Worm (Caenorhabditis elegans) whole organism, L3 larva: ENCODE results near the gene C05C10.2.

Source experiments
- R02D3.7 ChIP-seq: fragments of 150-350 bp; optimal IDR thresholded peaks from 2 replicates; lab custom pipeline; 2014; ENCODE audit warnings: missing biosample characterization, missing genetic modification characterization
- ZK546.5 ChIP-seq: sonication (generic microtip); optimal IDR thresholded peaks from 2 replicates; lab custom pipeline; 2017; ENCODE audit warnings: missing biosample characterization, missing genetic modification characterization
- aly-2 ChIP-seq: fragments of 150-350 bp; optimal IDR thresholded peaks from 2 replicates; lab custom pipeline; 2014; ENCODE audit warnings: missing biosample characterization, missing genetic modification characterization
- ama-1 ChIP-seq: fragments of 150-350 bp; optimal IDR thresholded peaks from 2 replicates; lab custom pipeline; 2018
- ceh-82 ChIP-seq: fragments of 150-350 bp; optimal IDR thresholded peaks from 2 replicates; lab custom pipeline; 2014; ENCODE audit warnings: missing biosample characterization, missing genetic modification characterization
- daf-12 ChIP-seq: fragments of 150-350 bp; optimal IDR thresholded peaks from 2 replicates; lab custom pipeline; 2014; ENCODE audit warnings: missing biosample characterization, missing genetic modification reagents, missing genetic modification characterization
- elt-2 ChIP-seq: sonication (generic microtip); optimal IDR thresholded peaks from 2 replicates; lab custom pipeline; 2016; ENCODE audit warnings: missing genetic modification reagents, mild to moderate bottlenecking, missing genetic modification characterization, missing compliant biosample characterization
- elt-3 ChIP-seq, 3 experiments: fragments of 150-350 bp in 1 of 3; sonication (generic microtip) in 2 of 3; optimal IDR thresholded peaks; 2 replicates in 2 of 3; 4 replicates in 1 of 3; lab custom pipeline; 2014 to 2017; ENCODE audit warnings: missing biosample characterization in 3 of 3, missing genetic modification characterization in 3 of 3
- eor-1 ChIP-seq, 2 experiments: fragments of 150-350 bp; optimal IDR thresholded peaks; 2 replicates each; lab custom pipeline; 2014 to 2018; ENCODE audit warnings: missing biosample characterization in 2 of 2, missing genetic modification characterization in 2 of 2
- fkh-10 ChIP-seq: sonication (generic microtip); optimal IDR thresholded peaks from 2 replicates; lab custom pipeline; 2017; ENCODE audit warnings: missing biosample characterization, missing genetic modification reagents, missing genetic modification characterization
- fos-1 ChIP-seq: fragments of 150-350 bp; optimal IDR thresholded peaks from 2 replicates; lab custom pipeline; 2014; ENCODE audit warnings: missing biosample characterization, missing genetic modification characterization
- lin-39 ChIP-seq: fragments of 150-350 bp; optimal IDR thresholded peaks from 2 replicates; lab custom pipeline; 2018; ENCODE audit warnings: missing biosample characterization, missing genetic modification reagents, missing genetic modification characterization
- lsy-12 ChIP-seq: sonication (generic microtip); optimal IDR thresholded peaks from 2 replicates; lab custom pipeline; 2016; ENCODE audit warnings: mild to moderate bottlenecking, missing genetic modification characterization, missing compliant biosample characterization
- mml-1 ChIP-seq: fragments of 150-350 bp; sonication (generic microtip); optimal IDR thresholded peaks from 3 replicates; lab custom pipeline; 2014; ENCODE audit warnings: missing biosample characterization, missing genetic modification characterization
- nhr-11 ChIP-seq: fragments of 150-350 bp; optimal IDR thresholded peaks from 2 replicates; lab custom pipeline; 2014; ENCODE audit warnings: missing biosample characterization, missing genetic modification characterization
- nhr-12 ChIP-seq: fragments of 150-350 bp; optimal IDR thresholded peaks from 2 replicates; lab custom pipeline; 2014; ENCODE audit warnings: missing biosample characterization, missing genetic modification characterization
- nhr-23 ChIP-seq: fragments of 150-350 bp; optimal IDR thresholded peaks from 2 replicates; lab custom pipeline; 2014; ENCODE audit warnings: missing biosample characterization, missing genetic modification reagents, missing genetic modification characterization
- nhr-237 ChIP-seq: fragments of 150-350 bp; optimal IDR thresholded peaks from 2 replicates; lab custom pipeline; 2014; ENCODE audit warnings: missing biosample characterization, missing genetic modification characterization
- nhr-25 ChIP-seq: sonication (generic microtip); optimal IDR thresholded peaks from 2 replicates; lab custom pipeline; 2017; ENCODE audit warnings: missing biosample characterization, missing genetic modification characterization
- nhr-43 ChIP-seq: sonication (generic microtip); optimal IDR thresholded peaks from 2 replicates; lab custom pipeline; 2016; ENCODE audit warnings: mild to moderate bottlenecking, missing genetic modification characterization, missing compliant biosample characterization; ENCODE audit not compliant: poor library complexity, severe bottlenecking
- nhr-67 ChIP-seq: fragments of 150-350 bp; optimal IDR thresholded peaks from 2 replicates; lab custom pipeline; 2014; ENCODE audit warnings: missing biosample characterization, missing genetic modification characterization
- nhr-77 ChIP-seq: fragments of 150-350 bp; optimal IDR thresholded peaks from 2 replicates; lab custom pipeline; 2014; ENCODE audit warnings: missing biosample characterization, missing genetic modification characterization
- pha-4 ChIP-seq: fragments of 150-350 bp; optimal IDR thresholded peaks from 2 replicates; lab custom pipeline; 2014; ENCODE audit warnings: missing biosample characterization, missing genetic modification reagents, missing genetic modification characterization
- pqm-1 ChIP-seq: fragments of 150-350 bp; optimal IDR thresholded peaks from 2 replicates; lab custom pipeline; 2017; ENCODE audit warnings: missing biosample characterization, missing genetic modification characterization, inconsistent platforms
- sea-2 ChIP-seq: fragments of 150-350 bp; sonication (generic microtip); optimal IDR thresholded peaks from 4 replicates; lab custom pipeline; 2014; ENCODE audit warnings: missing biosample characterization, missing genetic modification reagents, missing genetic modification characterization
- tbx-2 ChIP-seq: sonication (generic microtip); optimal IDR thresholded peaks from 2 replicates; lab custom pipeline; 2016; ENCODE audit warnings: mild to moderate bottlenecking, missing genetic modification characterization, missing compliant biosample characterization
- unc-62 ChIP-seq: fragments of 150-350 bp; sonication (generic microtip); optimal IDR thresholded peaks from 4 replicates; lab custom pipeline; 2014; ENCODE audit warnings: missing biosample characterization, missing genetic modification reagents, missing genetic modification characterization
- zag-1 ChIP-seq: fragments of 150-350 bp; optimal IDR thresholded peaks from 2 replicates; lab custom pipeline; 2014; ENCODE audit warnings: missing biosample characterization, missing genetic modification characterization
- ztf-11 ChIP-seq: fragments of 150-350 bp; optimal IDR thresholded peaks from 2 replicates; lab custom pipeline; 2014; ENCODE audit warnings: missing biosample characterization, missing genetic modification characterization
- ztf-4 ChIP-seq: fragments of 150-350 bp; optimal IDR thresholded peaks from 2 replicates; lab custom pipeline; 2014; ENCODE audit warnings: missing biosample characterization, missing genetic modification characterization

Gene C05C10.2

ce11 chrII:9931476-9931875 lies 9.5 kb downstream of the C05C10.2 start, which contains the start of gene pho-11:
Gene pho-11, plus strand, starts transcription at chrII:9931849.
- TF ChIP-seq zag-1 (tag; lab: Kevin White, UChicago) (no peak), mml-1 (tag; lab: Kevin White, UChicago) (no peak), tbx-2 (tag; lab: Kevin White, UChicago) (no peak), pqm-1 (tag; lab: Kevin White, UChicago) (peak; percentile 65), nhr-11 (tag; lab: Kevin White, UChicago) (no peak), elt-2 (tag; lab: Kevin White, UChicago) (peak; percentile 72), nhr-23 (tag; lab: Kevin White, UChicago) (no peak), pha-4 (tag; lab: Kevin White, UChicago) (peak; percentile 23), ztf-11 (tag; lab: Kevin White, UChicago) (no peak)

- TF ChIP-seq zag-1 (tag; lab: Kevin White, UChicago) (no peak), ceh-82 (no peak), eor-1 (tag; optimal IDR thresholded peaks at IDR 0.05; lab: Kevin White, UChicago) (no peak), pha-4 (tag; lab: Kevin White, UChicago) (no peak), nhr-23 (tag; lab: Kevin White, UChicago) (no peak), elt-2 (tag; lab: Kevin White, UChicago) (peak; percentile 11), ztf-4 (tag; lab: Kevin White, UChicago) (no peak), fkh-10 (GFP tag; lab: Kevin White, UChicago) (no peak), R02D3.7 (no peak), sea-2 (GFP tag; lab: Kevin White, UChicago) (no peak), nhr-25 (tag; lab: Kevin White, UChicago) (no peak), nhr-67 (tag; lab: Kevin White, UChicago) (no peak), nhr-77 (no peak), nhr-12 (no peak), unc-62 (GFP tag; lab: Kevin White, UChicago) (no peak), ZK546.5 (tag; lab: Kevin White, UChicago) (no peak), ama-1 (lab: Kevin White, UChicago) (peak; percentile 92), elt-3 (tag; optimal IDR thresholded peaks at IDR 0.05; lab: Kevin White, UChicago) (no peak), daf-12 (tag; lab: Kevin White, UChicago) (no peak), lsy-12 (tag; lab: Kevin White, UChicago) (peak; percentile 29), aly-2 (tag; lab: Kevin White, UChicago) (no peak), nhr-237 (tag; lab: Kevin White, UChicago) (no peak), fos-1 (tag; lab: Kevin White, UChicago) (no peak), nhr-43 (tag; lab: Kevin White, UChicago) (peak; percentile 60)
These were observed 11.9 kb downstream of the C05C10.2 start for ce11 chrII:9933947-9934383.

ce11 chrII:9934570-9934969 lies 12.6 kb downstream of the C05C10.2 start:
- no peak for TF ChIP-seq elt-2 (tag; lab: Kevin White, UChicago)
- peak; percentile 41 for TF ChIP-seq nhr-43 (tag; lab: Kevin White, UChicago)
- peak; percentile 86 for TF ChIP-seq ama-1 (lab: Kevin White, UChicago)

ce11 chrII:9935044-9935599 lies 13.1 kb downstream of the C05C10.2 start:
- TF ChIP-seq elt-2 (tag; lab: Kevin White, UChicago) (peak; percentile 83), ama-1 (lab: Kevin White, UChicago) (peak; percentile 37), pha-4 (tag; lab: Kevin White, UChicago) (peak; percentile 38), elt-3 (tag; optimal IDR thresholded peaks at IDR 0.05; lab: Kevin White, UChicago) (no peak), pqm-1 (tag; lab: Kevin White, UChicago) (peak; percentile 82)

ce11 chrII:9935664-9936063 lies 13.6 kb downstream of the C05C10.2 start:
- TF ChIP-seq lin-39 (tag; lab: Kevin White, UChicago) (no peak), ama-1 (lab: Kevin White, UChicago) (peak; percentile 55)

- TF ChIP-seq fos-1 (tag; lab: Kevin White, UChicago), result no peak
- TF ChIP-seq aly-2 (tag; lab: Kevin White, UChicago), result no peak
- peak; percentile 6 for TF ChIP-seq pha-4 (tag; lab: Kevin White, UChicago)
- TF ChIP-seq R02D3.7, result no peak
- TF ChIP-seq elt-2 (tag; lab: Kevin White, UChicago), result peak; percentile 60
- peak; percentile 75 for TF ChIP-seq pqm-1 (tag; lab: Kevin White, UChicago)
- TF ChIP-seq, all 47 proteins: peak for 3
These were observed 14.8 kb downstream of the C05C10.2 start, which contains the start of gene C05C10.3 for ce11 chrII:9936859-9937258. Gene C05C10.3, minus strand, starts transcription at chrII:9936893.
